Worm (Caenorhabditis elegans) whole organism, L4/young adult: ENCODE data around the gene srh-125.

Source experiments
- W03F9.2 ChIP-seq: fragments of 150-350 bp; optimal IDR thresholded peaks from 2 replicates; lab custom pipeline; 2014; ENCODE audit warnings: missing biosample characterization, missing genetic modification characterization
- him-1 ChIP-seq: sonication (generic microtip); optimal IDR thresholded peaks from 2 replicates; lab custom pipeline; 2016; ENCODE audit warnings: missing genotype, missing genetic modification reagents, missing genetic modification characterization, missing compliant biosample characterization

DNA sequence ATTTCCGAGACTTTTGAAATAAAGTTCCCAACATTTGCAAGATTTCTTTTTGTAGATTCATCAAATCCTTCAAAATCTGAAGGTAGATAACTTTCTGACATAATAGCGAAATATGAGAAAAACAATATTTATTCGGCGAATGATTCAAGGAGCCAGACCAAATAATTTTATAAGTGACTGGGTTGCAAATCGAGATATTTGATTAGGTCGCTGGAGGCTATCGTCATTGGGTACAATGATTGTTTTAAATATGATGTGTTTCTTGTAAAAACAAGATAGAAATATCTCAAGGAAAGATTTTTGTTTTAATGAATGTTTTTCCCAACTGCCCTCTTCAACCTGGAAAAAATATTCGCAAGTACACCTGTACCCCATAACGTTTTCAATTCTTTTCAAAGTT, 47.8 kb downstream of the srh-125 start, which contains the start of gene srw-69:
- TF ChIP-seq him-1 (tag; lab: Kevin White, UChicago), result no peak
- no peak for TF ChIP-seq W03F9.2 (tag; lab: Kevin White, UChicago)
